Worm (Caenorhabditis elegans): ENCODE measurements around the gene grd-9.

The grd-9 gene

DNA sequence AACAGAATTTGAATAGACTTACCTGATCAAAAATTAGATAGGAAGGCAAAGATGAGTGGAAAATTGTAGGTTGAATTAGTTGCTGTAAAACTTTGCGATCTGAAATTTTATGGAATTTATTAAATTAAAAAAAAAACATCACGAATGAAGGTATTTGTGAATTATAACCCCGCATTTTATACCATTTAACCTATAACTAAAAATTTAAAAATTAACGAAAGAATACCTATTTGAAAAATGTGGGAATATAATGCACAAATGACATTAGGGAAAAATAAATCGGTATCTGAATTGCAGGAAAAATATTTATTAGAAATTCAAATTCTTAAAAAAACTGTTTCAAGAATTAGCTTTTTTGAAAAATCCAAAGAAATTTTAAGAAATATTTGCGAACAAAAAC lies 25.9 kb upstream of the grd-9 start, which contains the start of gene F26F12.4:
TSS of gene F26F12.4 (minus strand) at position 101 of the 400 bp plus-strand sequence.
- no peak for TF ChIP-seq egl-5 (tag; optimal IDR thresholded peaks at IDR 0.05)

DNA sequence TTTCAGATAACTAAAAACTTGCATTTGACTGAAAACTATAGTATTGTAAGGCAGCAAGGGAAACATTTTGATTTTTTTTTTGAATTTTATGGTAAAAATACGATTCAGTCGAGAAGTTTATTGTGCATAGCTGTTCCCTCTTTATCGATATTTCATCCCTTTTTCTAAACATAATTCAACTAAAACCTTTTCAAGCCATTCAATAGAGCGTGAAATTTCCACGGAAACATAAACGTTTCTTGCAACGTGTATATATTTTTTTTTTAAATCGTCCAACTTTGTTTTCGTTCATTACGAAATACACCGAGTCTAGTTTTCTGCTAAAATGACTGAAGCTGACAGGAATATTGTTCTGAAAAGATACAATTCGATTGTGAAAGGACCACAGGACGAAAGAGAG lies 23.4 kb upstream of the grd-9 start, which contains the start of gene C02G6.2:
TSS of gene C02G6.2 (plus strand) at position 301 of the 400 bp plus-strand sequence.
- TF ChIP-seq jun-1 (tag; optimal IDR thresholded peaks at IDR 0.05) (no peak), pqm-1 (tag; optimal IDR thresholded peaks at IDR 0.05) (no peak), snpc-4 (tag; optimal IDR thresholded peaks at IDR 0.05) (no peak), ztf-4 (tag; optimal IDR thresholded peaks at IDR 0.05) (no peak), nhr-76 (tag; optimal IDR thresholded peaks at IDR 0.05) (no peak), lin-39 (tag; optimal IDR thresholded peaks at IDR 0.05) (no peak), aly-2 (tag; optimal IDR thresholded peaks at IDR 0.05) (no peak)

DNA sequence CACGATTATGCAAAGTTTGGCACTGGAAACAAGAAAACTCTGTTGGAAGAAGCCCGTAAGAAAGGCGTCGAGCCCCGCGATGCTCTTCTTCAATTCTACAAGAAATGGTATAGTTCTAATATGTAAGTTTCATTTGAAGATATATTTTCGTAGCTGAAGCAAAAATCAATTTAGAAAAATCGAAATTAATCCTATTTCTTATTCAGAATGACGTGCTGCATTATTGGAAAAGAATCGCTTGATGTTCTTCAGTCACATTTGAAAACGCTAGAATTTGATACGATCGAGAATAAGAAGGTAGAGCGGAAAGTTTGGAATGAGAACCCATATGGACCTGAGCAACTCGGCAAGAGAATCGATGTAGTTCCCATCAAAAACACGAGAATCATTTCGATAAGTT lies 18.2 kb upstream of the grd-9 start:
- TF ChIP-seq skn-1 (tag; optimal IDR thresholded peaks at IDR 0.05), result no peak
- no peak for TF ChIP-seq fkh-2 (tag; optimal IDR thresholded peaks at IDR 0.05)
- TF ChIP-seq nhr-76 (tag; optimal IDR thresholded peaks at IDR 0.05), result no peak
- TF ChIP-seq lin-39 (tag; optimal IDR thresholded peaks at IDR 0.05), result no peak
- TF ChIP-seq unc-62 (GFP tag; optimal IDR thresholded peaks at IDR 0.05), result no peak
- no peak for TF ChIP-seq nhr-67 (tag; optimal IDR thresholded peaks at IDR 0.05)
- TF ChIP-seq nhr-237 (tag; optimal IDR thresholded peaks at IDR 0.05), result no peak
- no peak for TF ChIP-seq pha-4 (tag; optimal IDR thresholded peaks at IDR 0.05)
- TF ChIP-seq ceh-9 (tag; optimal IDR thresholded peaks at IDR 0.05), result no peak

DNA sequence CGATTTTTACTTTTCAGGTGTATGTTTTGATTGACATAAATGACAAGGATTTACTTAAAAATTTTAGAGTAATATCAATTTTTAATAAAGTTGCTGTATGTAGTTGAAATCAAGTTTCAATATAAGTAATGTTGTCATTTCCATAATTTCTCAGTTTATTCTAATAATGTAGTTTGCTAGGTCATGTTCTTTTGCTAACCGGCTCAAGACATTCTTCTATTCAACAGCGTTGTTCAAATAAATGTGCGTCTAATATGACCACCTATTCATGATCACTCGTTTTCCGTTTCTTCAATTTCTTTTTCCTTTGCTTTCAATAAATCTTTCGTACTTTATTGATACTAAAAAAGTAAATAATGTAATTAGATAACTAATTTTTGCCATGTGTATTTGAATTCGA lies 15.1 kb upstream of the grd-9 start, which contains the start of gene C02G6.3:
TSS of gene C02G6.3 (plus strand) at position 301 of the 400 bp plus-strand sequence.
- TF ChIP-seq nfya-1 (tag; optimal IDR thresholded peaks at IDR 0.05; ENCODE audit: insufficient read depth) (no peak), ceh-82 (tag; optimal IDR thresholded peaks at IDR 0.05) (no peak), eor-1 (tag; optimal IDR thresholded peaks at IDR 0.05) (no peak), tbx-2 (tag; optimal IDR thresholded peaks at IDR 0.05) (no peak), hmg-11 (tag; optimal IDR thresholded peaks at IDR 0.05) (no peak), nhr-77 (tag; optimal IDR thresholded peaks at IDR 0.05) (no peak), mml-1 (tag; optimal IDR thresholded peaks at IDR 0.05) (no peak), elt-3 (tag; optimal IDR thresholded peaks at IDR 0.05) (no peak)

DNA sequence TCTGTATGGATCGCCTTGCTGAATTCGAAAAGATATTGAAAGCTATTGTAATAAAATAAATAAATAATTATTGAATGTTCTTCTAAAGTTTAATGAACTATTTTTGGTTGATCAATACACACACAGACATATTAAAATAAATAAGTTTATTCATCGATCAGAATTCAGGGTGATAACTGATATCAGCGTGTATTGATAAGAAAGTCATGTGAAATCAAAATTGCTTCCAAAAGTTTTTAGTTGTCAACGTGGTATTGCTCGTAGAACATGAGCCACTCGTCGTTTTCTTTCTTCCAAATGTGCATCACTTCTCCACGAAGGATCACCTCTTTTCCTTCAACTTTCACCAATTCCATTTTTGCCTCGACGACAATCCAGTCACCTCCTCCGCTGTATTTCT lies 12.7 kb upstream of the grd-9 start:
- no peak for TF ChIP-seq snpc-4 (tag; optimal IDR thresholded peaks at IDR 0.05)
- no peak for TF ChIP-seq egl-5 (tag; optimal IDR thresholded peaks at IDR 0.05)
- no peak for TF ChIP-seq nhr-11 (tag; optimal IDR thresholded peaks at IDR 0.05)
- TF ChIP-seq nhr-28 (tag; optimal IDR thresholded peaks at IDR 0.05), result no peak
- no peak for TF ChIP-seq elt-1 (tag; optimal IDR thresholded peaks at IDR 0.05)
- TF ChIP-seq nfya-1 (tag; optimal IDR thresholded peaks at IDR 0.05; ENCODE audit: insufficient read depth), result no peak
- TF ChIP-seq elt-2 (tag; optimal IDR thresholded peaks at IDR 0.05), result peak; percentile 66
- no peak for TF ChIP-seq nhr-237 (tag; optimal IDR thresholded peaks at IDR 0.05)
- peak; percentile 75 for TF ChIP-seq pqm-1 (tag; optimal IDR thresholded peaks at IDR 0.05)

DNA sequence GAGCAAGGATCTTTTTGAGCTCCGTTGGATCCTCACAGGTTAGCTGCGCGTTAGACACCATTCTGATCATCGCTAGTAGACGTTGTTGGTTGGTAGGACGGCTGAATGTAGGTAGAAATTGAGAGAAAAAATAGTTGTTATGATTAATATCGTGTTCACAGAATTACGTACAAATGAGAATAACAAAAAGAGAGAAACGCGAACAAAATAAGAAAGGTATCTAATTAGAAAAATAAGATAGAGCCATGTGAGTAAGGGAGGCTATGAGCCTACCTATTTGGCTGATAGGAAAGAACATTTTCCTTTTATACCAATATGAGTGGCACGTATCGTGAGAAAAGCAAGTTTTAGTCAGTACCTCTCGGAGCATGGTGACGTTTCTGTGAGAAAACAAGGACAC lies 11.4 kb upstream of the grd-9 start, which contains the start of gene C04E6.8:
TSS of gene C04E6.8 (minus strand) at position 101 of the 400 bp plus-strand sequence.
- no peak for TF ChIP-seq nfya-1 (tag; optimal IDR thresholded peaks at IDR 0.05; ENCODE audit: insufficient read depth)

DNA sequence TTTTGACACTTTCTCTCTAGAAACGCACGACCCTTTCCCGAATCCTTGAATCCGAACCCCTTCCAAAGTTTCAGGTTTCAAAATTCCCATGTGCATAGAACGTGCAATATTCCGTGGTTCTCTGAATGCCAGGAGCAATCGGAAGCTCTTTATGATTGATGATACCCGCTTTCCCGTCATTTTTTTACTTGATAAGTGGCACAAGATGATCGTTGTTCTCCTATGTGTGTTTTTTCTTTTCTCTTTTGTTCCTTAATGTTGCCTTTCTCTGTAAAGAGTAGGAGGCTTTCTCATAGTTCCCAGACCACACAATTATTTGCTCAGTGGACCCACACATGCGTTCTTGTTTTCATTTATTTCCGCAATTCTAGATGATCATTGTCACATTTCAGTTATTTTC lies 6.3 kb upstream of the grd-9 start:
- TF ChIP-seq lin-39 (tag; optimal IDR thresholded peaks at IDR 0.05) (peak; percentile 79), skn-1 (tag; optimal IDR thresholded peaks at IDR 0.05) (no peak), mdl-1 (tag; optimal IDR thresholded peaks at IDR 0.05) (no peak), elt-2 (tag; optimal IDR thresholded peaks at IDR 0.05) (no peak), ceh-28 (tag; optimal IDR thresholded peaks at IDR 0.05) (no peak)

DNA sequence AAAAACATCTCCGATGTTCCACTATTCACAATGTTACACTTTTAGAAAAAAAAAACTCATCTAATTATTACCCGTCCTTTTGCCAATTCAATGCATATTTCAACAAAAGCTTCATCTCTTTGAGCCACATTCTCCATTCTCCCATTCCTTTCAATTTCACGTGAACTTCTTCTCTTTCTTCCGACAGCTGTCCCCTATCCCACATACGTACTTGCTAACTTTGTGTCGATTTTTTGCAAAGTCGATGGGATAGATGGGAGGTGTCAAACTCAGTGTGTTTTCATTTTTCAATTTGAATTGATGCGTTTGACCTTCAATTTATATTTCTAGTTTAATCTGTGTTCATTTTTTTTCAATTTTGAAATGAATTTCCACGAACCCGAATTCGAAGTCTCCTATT lies 3.9 kb upstream of the grd-9 start:
- TF ChIP-seq aly-2 (tag; optimal IDR thresholded peaks at IDR 0.05) (no peak), eor-1 (tag; optimal IDR thresholded peaks at IDR 0.05) (no peak), nhr-28 (tag; optimal IDR thresholded peaks at IDR 0.05) (no peak), ceh-28 (tag; optimal IDR thresholded peaks at IDR 0.05) (no peak), egl-27 (tag; optimal IDR thresholded peaks at IDR 0.05) (no peak), fkh-10 (GFP tag; optimal IDR thresholded peaks at IDR 0.05) (no peak), daf-12 (tag; optimal IDR thresholded peaks at IDR 0.05) (no peak), egl-5 (tag; optimal IDR thresholded peaks at IDR 0.05) (no peak)
